Worm (Caenorhabditis elegans) whole organism, L3 larva: Measurements from ENCODE around the gene F37C12.14.

Experiments
- aly-2 ChIP-seq: fragments of 150-350 bp; optimal IDR thresholded peaks from 2 replicates; lab custom pipeline; 2014; ENCODE audit warnings: missing biosample characterization, missing genetic modification characterization
- ceh-28 ChIP-seq: fragments of 150-350 bp; optimal IDR thresholded peaks from 2 replicates; lab custom pipeline; 2014; ENCODE audit warnings: missing biosample characterization, missing genetic modification reagents, missing genetic modification characterization
- ceh-82 ChIP-seq: fragments of 150-350 bp; optimal IDR thresholded peaks from 2 replicates; lab custom pipeline; 2014; ENCODE audit warnings: missing biosample characterization, missing genetic modification characterization
- fkh-10 ChIP-seq: sonication (generic microtip); optimal IDR thresholded peaks from 2 replicates; lab custom pipeline; 2017; ENCODE audit warnings: missing biosample characterization, missing genetic modification reagents, missing genetic modification characterization
- hmg-11 ChIP-seq: sonication (generic microtip); optimal IDR thresholded peaks from 2 replicates; lab custom pipeline; 2016; ENCODE audit warnings: missing genetic modification characterization, missing compliant biosample characterization
- lin-15B ChIP-seq: fragments of 150-350 bp; optimal IDR thresholded peaks from 2 replicates; lab custom pipeline; 2014; ENCODE audit warnings: missing biosample characterization, missing genetic modification characterization
- mdl-1 ChIP-seq: fragments of 150-350 bp; optimal IDR thresholded peaks from 2 replicates; lab custom pipeline; 2014; ENCODE audit warnings: missing biosample characterization, missing genetic modification characterization
- nfya-1 ChIP-seq: sonication (generic microtip); optimal IDR thresholded peaks from 2 replicates; lab custom pipeline; 2017; ENCODE audit warnings: missing genetic modification characterization, mild to moderate bottlenecking, missing compliant biosample characterization, antibody characterized with exemption, moderate library complexity; ENCODE audit not compliant: insufficient read depth
- nhr-11 ChIP-seq: fragments of 150-350 bp; optimal IDR thresholded peaks from 2 replicates; lab custom pipeline; 2014; ENCODE audit warnings: missing biosample characterization, missing genetic modification characterization
- nhr-12 ChIP-seq: fragments of 150-350 bp; optimal IDR thresholded peaks from 2 replicates; lab custom pipeline; 2014; ENCODE audit warnings: missing biosample characterization, missing genetic modification characterization
- pha-4 ChIP-seq: fragments of 150-350 bp; optimal IDR thresholded peaks from 2 replicates; lab custom pipeline; 2014; ENCODE audit warnings: missing biosample characterization, missing genetic modification reagents, missing genetic modification characterization
- snpc-4 ChIP-seq: fragments of 150-350 bp; optimal IDR thresholded peaks from 2 replicates; lab custom pipeline; 2014; ENCODE audit warnings: missing biosample characterization, missing genetic modification characterization
- ztf-11 ChIP-seq: fragments of 150-350 bp; optimal IDR thresholded peaks from 2 replicates; lab custom pipeline; 2014; ENCODE audit warnings: missing biosample characterization, missing genetic modification characterization

DNA sequence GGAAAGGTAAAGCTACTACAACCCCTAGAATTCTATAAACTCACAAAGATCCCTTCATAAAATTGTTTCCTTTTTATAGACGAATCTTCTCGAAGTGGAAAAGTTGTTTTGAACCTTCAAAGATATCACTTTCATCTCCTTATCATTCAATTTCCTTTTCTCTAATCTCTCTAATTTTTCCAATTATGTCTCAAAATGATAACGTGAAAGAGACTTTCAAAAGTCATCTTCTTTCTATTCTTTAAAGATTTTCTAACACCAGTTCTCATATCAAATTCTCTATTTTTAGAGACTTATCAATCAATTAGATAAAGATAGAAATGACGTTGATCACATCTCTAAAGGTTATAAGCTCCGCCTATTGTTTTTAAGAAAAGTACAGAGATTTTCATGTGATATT lies 14.1 kb upstream of the F37C12.14 start:
- TF ChIP-seq nfya-1 (tag; lab: Kevin White, UChicago) (no peak), ceh-82 (tag; lab: Kevin White, UChicago) (no peak), hmg-11 (tag; lab: Kevin White, UChicago) (no peak), ztf-11 (tag; lab: Kevin White, UChicago) (no peak), pha-4 (no peak), aly-2 (tag; lab: Kevin White, UChicago) (no peak), nhr-12 (no peak), lin-15B (tag; lab: Kevin White, UChicago) (no peak), fkh-10 (GFP tag; lab: Kevin White, UChicago) (no peak), ceh-28 (tag; lab: Kevin White, UChicago) (no peak), snpc-4 (tag; lab: Kevin White, UChicago) (no peak), mdl-1 (tag; lab: Kevin White, UChicago) (no peak), nhr-11 (tag; lab: Kevin White, UChicago) (no peak)
